Fruit fly (Drosophila melanogaster): ENCODE results near the gene MED24.
A peak's percentile ranks its signal among the peaks of the same experiment; 100 is the strongest.

Gene MED24

dm6 chr3L:8197779-8198279 is 6.8 kb downstream of the MED24 start, which contains the start of the genes UbcE2M and Dhps (continued):
- TF ChIP-seq CG8281 (tag; optimal IDR thresholded peaks at IDR 0.05): peak; percentile 23
- TF ChIP-seq CG3065 (GFP tag; optimal IDR thresholded peaks at IDR 0.05): peak; percentile 10
- TF ChIP-seq Pdp1 (GFP tag; optimal IDR thresholded peaks at IDR 0.05): peak; percentile 37 to 65
- no peak for TF ChIP-seq lov (optimal IDR thresholded peaks at IDR 0.05)
- no peak for TF ChIP-seq lov (GFP tag; IDR thresholded peaks at IDR 0.05)
- TF ChIP-seq gsb-n (tag; optimal IDR thresholded peaks at IDR 0.05): no peak
- no peak for TF ChIP-seq bab2 (GFP tag; optimal IDR thresholded peaks at IDR 0.05)
- no peak for TF ChIP-seq nerfin-1 (tag; optimal IDR thresholded peaks at IDR 0.05)
- TF ChIP-seq knrl (GFP tag; IDR thresholded peaks at IDR 0.05; ENCODE audit: partially characterized antibody): peak; percentile 83
- no peak for TF ChIP-seq CG1024 (GFP tag; IDR thresholded peaks at IDR 0.05)
- TF ChIP-seq Sry-β (GFP tag; optimal IDR thresholded peaks at IDR 0.05): peak; percentile 95
- TF ChIP-seq NK7.1 (GFP tag; optimal IDR thresholded peaks at IDR 0.05): no peak
- peak; percentile 39 for TF ChIP-seq CG7271 (tag; optimal IDR thresholded peaks at IDR 0.05)
- peak; percentile 80 for TF ChIP-seq Dref (GFP tag; IDR thresholded peaks at IDR 0.05)
- no peak for TF ChIP-seq pros (GFP tag; optimal IDR thresholded peaks at IDR 0.05)
- TF ChIP-seq Xrp1 (GFP tag; IDR thresholded peaks at IDR 0.05): peak; percentile 62
- no peak; the same call in 2 of the 3 replicates for TF ChIP-seq CG11560 (tag; IDR thresholded peaks at IDR 0.05)
- TF ChIP-seq Hsf (GFP tag; optimal IDR thresholded peaks at IDR 0.05): peak; percentile 49
- TF ChIP-seq CG2129 (GFP tag; IDR thresholded peaks at IDR 0.05; ENCODE audit: partially characterized antibody): peak; percentile 33
- no peak for TF ChIP-seq Hey (tag; optimal IDR thresholded peaks at IDR 0.05)
- TF ChIP-seq CG9817 (tag; optimal IDR thresholded peaks at IDR 0.05): peak; percentile 89
- TF ChIP-seq Adf1 (GFP tag; IDR thresholded peaks at IDR 0.05): peak; percentile 27; the same call in 1 of the 2 replicates
- no peak for TF ChIP-seq D (optimal IDR thresholded peaks at IDR 0.05)
- TF ChIP-seq D (GFP tag; optimal IDR thresholded peaks at IDR 0.05): peak; percentile 52
- no peak for TF ChIP-seq abd-A (tag; optimal IDR thresholded peaks at IDR 0.05)
- TF ChIP-seq aop (GFP tag; IDR thresholded peaks at IDR 0.05): no peak
- TF ChIP-seq CG10209 (GFP tag; optimal IDR thresholded peaks at IDR 0.05): peak; percentile 83
- TF ChIP-seq Doc2 (GFP tag; IDR thresholded peaks at IDR 0.05): no peak
- TF ChIP-seq hkb (optimal IDR thresholded peaks at IDR 0.05): no peak
- TF ChIP-seq hkb (GFP tag; IDR thresholded peaks at IDR 0.05): peak; percentile 50
- peak; percentile 25 for TF ChIP-seq CG17186 (GFP tag; optimal IDR thresholded peaks at IDR 0.05)
- TF ChIP-seq NfI (GFP tag; optimal IDR thresholded peaks at IDR 0.05): peak; percentile 77
- TF ChIP-seq dati (GFP tag; IDR thresholded peaks at IDR 0.05): no peak
- peak; percentile 89 for TF ChIP-seq Med (GFP tag)
- TF ChIP-seq twi (tag; optimal IDR thresholded peaks at IDR 0.05): peak; percentile 85
- TF ChIP-seq CG6854 (GFP tag; optimal IDR thresholded peaks at IDR 0.05): no peak
- TF ChIP-seq CG4854 (GFP tag; optimal IDR thresholded peaks at IDR 0.05): peak; percentile 19
- TF ChIP-seq pho (GFP tag; optimal IDR thresholded peaks at IDR 0.05): peak; percentile 48
- no peak for TF ChIP-seq prd (optimal IDR thresholded peaks at IDR 0.05)
- peak; percentile 82 for TF ChIP-seq prd (GFP tag; IDR thresholded peaks at IDR 0.05)
- no peak for TF ChIP-seq CG15601 (tag; optimal IDR thresholded peaks at IDR 0.05)
- TF ChIP-seq BtbVII (GFP tag; optimal IDR thresholded peaks at IDR 0.05): peak; percentile 46
- peak; percentile 75 for TF ChIP-seq Dll (GFP tag; IDR thresholded peaks at IDR 0.05; ENCODE audit: partially characterized antibody)
- TF ChIP-seq stc (GFP tag; IDR thresholded peaks at IDR 0.05): no peak
- peak; percentile 75 for TF ChIP-seq CG2712 (tag; optimal IDR thresholded peaks at IDR 0.05)
- peak; percentile 91 for TF ChIP-seq CG7928 (GFP tag; optimal IDR thresholded peaks at IDR 0.05)
- peak; percentile 86 for TF ChIP-seq phol (tag; optimal IDR thresholded peaks at IDR 0.05)
- no peak; the same call in 1 of the 2 replicates for TF ChIP-seq Drgx (GFP tag; IDR thresholded peaks at IDR 0.05)
- peak; percentile 8 for TF ChIP-seq CG10274 (GFP tag; optimal IDR thresholded peaks at IDR 0.05)
- TF ChIP-seq CG10147 (GFP tag; optimal IDR thresholded peaks at IDR 0.05): peak; percentile 79
- no peak for TF ChIP-seq crol (GFP tag; IDR thresholded peaks at IDR 0.05)
- no peak for TF ChIP-seq Gsc (GFP tag; IDR thresholded peaks at IDR 0.05)

All from whole organism, embryonic.